Worm (Caenorhabditis elegans): ENCODE results near the gene F47B8.5.

F47B8.5 gene

ce11 chrV:14341672-14342071 lies 14.0 kb upstream of the F47B8.5 start, which contains the start of gene F47B8.10:
F47B8.10 (plus strand) TSS chrV:14341972.
- no peak for TF ChIP-seq ama-1 (optimal IDR thresholded peaks at IDR 0.05)
- no peak for TF ChIP-seq ama-1 (GFP tag; optimal IDR thresholded peaks at IDR 0.05)
- no peak for TF ChIP-seq snpc-1.3 (tag; optimal IDR thresholded peaks at IDR 0.05; ENCODE audit: insufficient read depth)
- TF ChIP-seq rec-8 (tag; optimal IDR thresholded peaks at IDR 0.05), result no peak
- no peak for TF ChIP-seq B0019.2 (GFP tag; conservative IDR thresholded peaks at IDR 0.05)
- TF ChIP-seq die-1 (tag; optimal IDR thresholded peaks at IDR 0.05), result no peak
- TF ChIP-seq unc-62 (GFP tag; optimal IDR thresholded peaks at IDR 0.05), result no peak
- TF ChIP-seq ztf-22 (GFP tag; optimal IDR thresholded peaks at IDR 0.05), result no peak
- no peak for TF ChIP-seq F39B2.1 (GFP tag; IDR thresholded peaks at IDR 0.05)
- TF ChIP-seq let-607 (tag; optimal IDR thresholded peaks at IDR 0.05), result no peak
- TF ChIP-seq madf-10 (tag; optimal IDR thresholded peaks at IDR 0.05), result no peak

- no peak for TF ChIP-seq ZK185.1 (tag; optimal IDR thresholded peaks at IDR 0.05; ENCODE audit: poor library complexity, severe bottlenecking)
- TF ChIP-seq ztf-25 (GFP tag; IDR thresholded peaks at IDR 0.05), result no peak
- TF ChIP-seq B0261.1 (tag; optimal IDR thresholded peaks at IDR 0.05), result no peak
- TF ChIP-seq hmg-20 (GFP tag; IDR thresholded peaks at IDR 0.05), result no peak
- no peak for TF ChIP-seq snpc-3.4 (tag; optimal IDR thresholded peaks at IDR 0.05)
- no peak for TF ChIP-seq nfya-1 (tag; optimal IDR thresholded peaks at IDR 0.05; ENCODE audit: borderline replicate concordance, insufficient read depth)
- no peak for TF ChIP-seq dpff-1 (tag; optimal IDR thresholded peaks at IDR 0.05)
- no peak for TF ChIP-seq ets-4 (GFP tag; optimal IDR thresholded peaks at IDR 0.05)
- no peak for TF ChIP-seq repo-1 (tag; optimal IDR thresholded peaks at IDR 0.05)
- TF ChIP-seq lin-26 (GFP tag; IDR thresholded peaks at IDR 0.05), result no peak
- TF ChIP-seq K11D2.4 (GFP tag; IDR thresholded peaks at IDR 0.05), result no peak
- no peak for TF ChIP-seq nhr-90 (tag; optimal IDR thresholded peaks at IDR 0.05)
- TF ChIP-seq cebp-1 (GFP tag; IDR thresholded peaks at IDR 0.05), result no peak
- TF ChIP-seq cebp-1 (tag; optimal IDR thresholded peaks at IDR 0.05), result no peak
- no peak for TF ChIP-seq sea-2 (GFP tag; IDR thresholded peaks at IDR 0.05)
- no peak for TF ChIP-seq F39B2.1 (GFP tag; IDR thresholded peaks at IDR 0.05)
- TF ChIP-seq T26A5.8 (tag; optimal IDR thresholded peaks at IDR 0.05), result no peak
These were observed 9.0 kb upstream of the F47B8.5 start, which contains the start of gene srm-6 for ce11 chrV:14336655-14337054. srm-6 (plus strand) TSS chrV:14336955.

ce11 chrV:14334901-14335300 lies 7.2 kb upstream of the F47B8.5 start, which contains the start of gene srm-5:
srm-5 (plus strand) TSS chrV:14335201.
- TF ChIP-seq nhr-179 (tag; optimal IDR thresholded peaks at IDR 0.05), result no peak
- TF ChIP-seq zim-3 (tag; optimal IDR thresholded peaks at IDR 0.05), result no peak
- TF ChIP-seq nfya-2 (GFP tag; IDR thresholded peaks at IDR 0.05), result no peak
- no peak for TF ChIP-seq mxl-1 (tag; optimal IDR thresholded peaks at IDR 0.05)
- TF ChIP-seq F39B2.1 (GFP tag; IDR thresholded peaks at IDR 0.05), result no peak
- no peak for TF ChIP-seq Y53G8AR.9 (GFP tag; conservative IDR thresholded peaks at IDR 0.05)
- TF ChIP-seq F23B12.7 (tag; optimal IDR thresholded peaks at IDR 0.05; ENCODE audit: insufficient read depth), result no peak

ce11 chrV:14333116-14333515 lies 5.4 kb upstream of the F47B8.5 start, which contains the start of gene srm-4:
srm-4 (plus strand) TSS chrV:14333416.
- TF ChIP-seq ztf-25 (GFP tag; IDR thresholded peaks at IDR 0.05) (no peak), nhr-179 (tag; optimal IDR thresholded peaks at IDR 0.05) (no peak), chd-7 (tag; optimal IDR thresholded peaks at IDR 0.05) (no peak), K12H6.12 (tag; optimal IDR thresholded peaks at IDR 0.05) (no peak), bed-2 (GFP tag; IDR thresholded peaks at IDR 0.05) (no peak), snpc-1.1 (tag; optimal IDR thresholded peaks at IDR 0.05; ENCODE audit: insufficient read depth) (no peak)
